Fruit fly (Drosophila melanogaster) whole organism, embryonic: ENCODE data around the gene CG31650.

Source experiments
- CG10565 ChIP-seq: fragments of 200-800 bp; sonication (Bioruptor generic); optimal IDR thresholded peaks from 3 replicates; lab custom pipeline; 2016; ENCODE audit warnings: missing biosample characterization, mild to moderate bottlenecking, missing genetic modification characterization
- CG11695 ChIP-seq: fragments of 200-800 bp; sonication (Bioruptor generic); IDR thresholded peaks from 3 replicates; pipeline ENCODE4 v1.3.6; 2022; ENCODE audit warnings: missing biosample characterization, missing genetic modification characterization
- CG12155 ChIP-seq: fragments of 200-800 bp; sonication (Bioruptor generic); optimal IDR thresholded peaks from 3 replicates; lab custom pipeline; 2016; ENCODE audit warnings: missing biosample characterization, missing genetic modification characterization
- CG12769 ChIP-seq: fragments of 200-800 bp; sonication (Bioruptor generic); optimal IDR thresholded peaks from 2 replicates; lab custom pipeline; 2019; ENCODE audit warnings: missing biosample characterization, mild to moderate bottlenecking, missing genetic modification characterization, moderate library complexity
- CG12942 ChIP-seq: fragments of 200-800 bp; sonication (Bioruptor generic); optimal IDR thresholded peaks from 3 replicates; lab custom pipeline; 2016; ENCODE audit warnings: missing biosample characterization, missing genetic modification characterization
- CG14667 ChIP-seq: fragments of 200-800 bp; sonication (Bioruptor generic); IDR thresholded peaks from 2 replicates; pipeline ENCODE4 v1.3.6; 2022; ENCODE audit warnings: missing biosample characterization, missing genetic modification characterization
- CG15073 ChIP-seq: fragments of 200-800 bp; sonication (Bioruptor generic); optimal IDR thresholded peaks from 2 replicates; lab custom pipeline; 2016; ENCODE audit warnings: missing biosample characterization, missing genetic modification characterization
- CG15696 ChIP-seq: fragments of 200-800 bp; sonication (Bioruptor generic); optimal IDR thresholded peaks from 2 replicates; lab custom pipeline; 2019; ENCODE audit warnings: missing biosample characterization, mild to moderate bottlenecking, missing genetic modification characterization, moderate library complexity
- CG17186 ChIP-seq: fragments of 200-800 bp; sonication (Bioruptor generic); optimal IDR thresholded peaks from 3 replicates; lab custom pipeline; 2017; ENCODE audit warnings: missing biosample characterization, missing genetic modification reagents, missing genetic modification characterization
- CG2889 ChIP-seq: fragments of 200-800 bp; sonication (Bioruptor generic); IDR thresholded peaks from 3 replicates; pipeline ENCODE4 v1.3.6; 2022; ENCODE audit warnings: missing biosample characterization, missing genetic modification characterization
- CG30431 ChIP-seq: fragments of 200-800 bp; sonication (Bioruptor generic); optimal IDR thresholded peaks from 2 replicates; lab custom pipeline; 2017; ENCODE audit warnings: missing biosample characterization, missing genetic modification characterization
- CG31224 ChIP-seq: fragments of 200-800 bp; sonication (Bioruptor generic); IDR thresholded peaks from 2 replicates; pipeline ENCODE4 v1.3.6; 2022; ENCODE audit warnings: missing biosample characterization, missing genetic modification characterization
- CG32767 ChIP-seq: fragments of 200-800 bp; sonication (Bioruptor generic); IDR thresholded peaks from 2 replicates; pipeline ENCODE4 v1.3.6; 2022; ENCODE audit warnings: missing biosample characterization, missing genetic modification characterization
- CG4360 ChIP-seq: fragments of 200-800 bp; sonication (Bioruptor generic); IDR thresholded peaks from 2 replicates; pipeline ENCODE4 v1.3.6; 2022; ENCODE audit warnings: missing biosample characterization, missing genetic modification characterization
- CG4404 ChIP-seq: fragments of 200-800 bp; sonication (Bioruptor generic); IDR thresholded peaks from 2 replicates; pipeline ENCODE4 v1.3.6; 2022; ENCODE audit warnings: missing biosample characterization, missing genetic modification characterization
- CG4820 ChIP-seq: fragments of 200-800 bp; sonication (Bioruptor generic); optimal IDR thresholded peaks from 3 replicates; lab custom pipeline; 2016; ENCODE audit warnings: missing biosample characterization, missing genetic modification characterization
- CG7963 ChIP-seq: fragments of 200-800 bp; sonication (Bioruptor generic); IDR thresholded peaks from 3 replicates; pipeline ENCODE4 v1.3.6; 2022; ENCODE audit warnings: missing biosample characterization, missing genetic modification characterization; ENCODE audit not compliant: partially characterized antibody
- CG9797 ChIP-seq: fragments of 200-800 bp; sonication (Bioruptor generic); optimal IDR thresholded peaks from 3 replicates; lab custom pipeline; 2018; ENCODE audit warnings: missing biosample characterization, mild to moderate bottlenecking, missing genetic modification characterization
- CG9932 ChIP-seq: fragments of 200-800 bp; sonication (Bioruptor generic); IDR thresholded peaks from 2 replicates; pipeline ENCODE4 v1.3.6; 2022; ENCODE audit warnings: missing biosample characterization, missing genetic modification characterization
- Dbx ChIP-seq: fragments of 200-800 bp; sonication (Bioruptor generic); IDR thresholded peaks from 3 replicates; pipeline ENCODE4 v1.3.6; 2022; ENCODE audit warnings: missing biosample characterization, missing genetic modification characterization
- Ets97D ChIP-seq: fragments of 200-800 bp; sonication (Bioruptor generic); optimal IDR thresholded peaks from 3 replicates; lab custom pipeline; 2016; ENCODE audit warnings: missing biosample characterization, missing genetic modification characterization
- HLH3B ChIP-seq: fragments of 200-800 bp; sonication (Bioruptor generic); IDR thresholded peaks from 2 replicates; pipeline ENCODE4 v1.3.6; 2022; ENCODE audit warnings: missing biosample characterization, missing genetic modification characterization
- Hsf ChIP-seq: fragments of 200-800 bp; sonication (Bioruptor generic); optimal IDR thresholded peaks from 3 replicates; lab custom pipeline; 2016; ENCODE audit warnings: missing biosample characterization, missing genetic modification characterization
- Jarid2 ChIP-seq: fragments of 200-800 bp; sonication (Bioruptor generic); optimal IDR thresholded peaks from 3 replicates; lab custom pipeline; 2017; ENCODE audit warnings: mild to moderate bottlenecking, missing biosample characterization, missing genetic modification reagents, missing genetic modification characterization
- NC2α ChIP-seq: fragments of 200-800 bp; sonication (Bioruptor generic); optimal IDR thresholded peaks from 2 replicates; lab custom pipeline; 2016; ENCODE audit warnings: missing biosample characterization, missing genetic modification characterization
- Oaz ChIP-seq: fragments of 200-800 bp; sonication (Bioruptor generic); IDR thresholded peaks from 2 replicates; pipeline ENCODE4 v1.3.6; 2022; ENCODE audit warnings: missing biosample characterization, missing genetic modification characterization
- Oli ChIP-seq: fragments of 200-800 bp; sonication (Bioruptor generic); optimal IDR thresholded peaks from 2 replicates; lab custom pipeline; 2018; ENCODE audit warnings: missing biosample characterization, mild to moderate bottlenecking, missing genetic modification characterization, moderate library complexity
- Spps ChIP-seq: fragments of 200-800 bp; sonication (Bioruptor generic); optimal IDR thresholded peaks from 2 replicates; lab custom pipeline; 2018; ENCODE audit warnings: missing biosample characterization, mild to moderate bottlenecking, missing genetic modification characterization
- Xrp1 ChIP-seq: fragments of 200-800 bp; sonication (Bioruptor generic); IDR thresholded peaks from 2 replicates; pipeline ENCODE4 v1.3.6; 2022; ENCODE audit warnings: missing biosample characterization, missing genetic modification characterization
- amos ChIP-seq: fragments of 200-800 bp; sonication (Bioruptor generic); IDR thresholded peaks from 2 replicates; pipeline ENCODE4 v1.3.6; 2022; ENCODE audit warnings: missing biosample characterization, missing genetic modification characterization; ENCODE audit not compliant: partially characterized antibody
- ara ChIP-seq: fragments of 200-800 bp; sonication (Bioruptor generic); IDR thresholded peaks from 2 replicates; pipeline ENCODE4 v1.3.6; 2022; ENCODE audit warnings: missing biosample characterization, missing genetic modification characterization
- ash1 ChIP-seq: fragments of 200-800 bp; sonication (Bioruptor generic); optimal IDR thresholded peaks from 2 replicates; lab custom pipeline; 2018; ENCODE audit warnings: missing biosample characterization, mild to moderate bottlenecking, missing genetic modification characterization
- bigmax ChIP-seq: fragments of 200-800 bp; sonication (Bioruptor generic); optimal IDR thresholded peaks from 2 replicates; lab custom pipeline; 2018; ENCODE audit warnings: missing biosample characterization, mild to moderate bottlenecking, missing genetic modification characterization
- bsh ChIP-seq, 2 experiments: fragments of 200-800 bp; sonication (Bioruptor generic); optimal IDR thresholded peaks; 2 replicates each; lab custom pipeline; 2017 to 2018; ENCODE audit warnings: mild to moderate bottlenecking in 2 of 2, missing biosample characterization in 2 of 2, missing genetic modification characterization in 2 of 2, moderate library complexity in 1 of 2
- en ChIP-seq: fragments of 200-800 bp; sonication (Bioruptor generic); optimal IDR thresholded peaks from 2 replicates; lab custom pipeline; 2016; ENCODE audit warnings: missing biosample characterization, missing genetic modification characterization
- fd64A ChIP-seq: fragments of 200-800 bp; sonication (Bioruptor generic); optimal IDR thresholded peaks from 3 replicates; lab custom pipeline; 2018; ENCODE audit warnings: missing biosample characterization, mild to moderate bottlenecking, missing genetic modification characterization
- gcm2 ChIP-seq: fragments of 200-800 bp; sonication (Bioruptor generic); optimal IDR thresholded peaks from 2 replicates; lab custom pipeline; 2016; ENCODE audit warnings: missing biosample characterization, missing genetic modification characterization
- her ChIP-seq: fragments of 200-800 bp; sonication (Bioruptor generic); optimal IDR thresholded peaks from 2 replicates; lab custom pipeline; 2016; ENCODE audit warnings: missing biosample characterization, missing genetic modification characterization
- lilli ChIP-seq: fragments of 200-800 bp; sonication (Bioruptor generic); optimal IDR thresholded peaks from 3 replicates; lab custom pipeline; 2016; ENCODE audit warnings: missing biosample characterization, missing genetic modification characterization
- lov ChIP-seq, 2 experiments: fragments of 200-800 bp in 1 of 2; fragments of >200 bp in 1 of 2; sonication (Bioruptor generic) in 1 of 2; IDR thresholded peaks in 1 of 2; optimal IDR thresholded peaks in 1 of 2; 2 replicates in 1 of 2; 3 replicates in 1 of 2; pipeline versions ENCODE4 v1.3.6 to Lab custom; 2017 to 2022; ENCODE audit warnings: missing biosample characterization in 1 of 2, missing genetic modification characterization in 1 of 2
- mirr ChIP-seq: fragments of 200-800 bp; sonication (Bioruptor generic); optimal IDR thresholded peaks from 3 replicates; lab custom pipeline; 2018; ENCODE audit warnings: missing biosample characterization, mild to moderate bottlenecking, missing genetic modification characterization
- onecut ChIP-seq: fragments of 200-800 bp; sonication (Bioruptor generic); IDR thresholded peaks from 2 replicates; pipeline ENCODE4 v1.3.6; 2022; ENCODE audit warnings: missing biosample characterization, missing genetic modification characterization
- ro ChIP-seq: fragments of 200-800 bp; sonication (Bioruptor generic); IDR thresholded peaks from 2 replicates; pipeline ENCODE4 v1.3.6; 2022; ENCODE audit warnings: missing biosample characterization, missing genetic modification characterization
- scrt ChIP-seq: fragments of 200-800 bp; sonication (Bioruptor generic); optimal IDR thresholded peaks from 2 replicates; lab custom pipeline; 2018; ENCODE audit warnings: missing biosample characterization, mild to moderate bottlenecking, missing genetic modification characterization, moderate library complexity
- sisA ChIP-seq: fragments of 200-800 bp; sonication (Bioruptor generic); IDR thresholded peaks from 2 replicates; pipeline ENCODE4 v1.3.6; 2022; ENCODE audit warnings: missing biosample characterization, missing genetic modification characterization
- sob ChIP-seq: fragments of 200-800 bp; sonication (Bioruptor generic); IDR thresholded peaks from 2 replicates; pipeline ENCODE4 v1.3.6; 2022; ENCODE audit warnings: missing biosample characterization, missing genetic modification characterization
- stwl ChIP-seq: fragments of 200-800 bp; sonication (Bioruptor generic); optimal IDR thresholded peaks from 3 replicates; lab custom pipeline; 2018; ENCODE audit warnings: missing biosample characterization, mild to moderate bottlenecking, missing genetic modification characterization, moderate library complexity
- unc-4 ChIP-seq: fragments of 200-800 bp; sonication (Bioruptor generic); IDR thresholded peaks from 2 replicates; pipeline ENCODE4 v1.3.6; 2022; ENCODE audit warnings: missing biosample characterization, missing genetic modification characterization; ENCODE audit not compliant: partially characterized antibody

Gene CG31650

dm6 chr2L:5000919-5001581, 43.5 kb downstream of the CG31650 start (continued):
- TF ChIP-seq mirr, result no peak
- peak; percentile 60 for TF ChIP-seq ara
- peak; percentile 24; the same call in 1 of the 2 replicates for TF ChIP-seq CG14667 (GFP tag; lab: Robert Waterston, UW)
- TF ChIP-seq CG11695 (GFP tag; lab: Robert Waterston, UW), result peak; percentile 6; the same call in 1 of the 3 replicates
- no peak for TF ChIP-seq CG17186 (GFP tag; lab: Kevin White, UChicago)
- no peak for TF ChIP-seq CG15696
- peak; percentile 24 for TF ChIP-seq stwl (tag; lab: Kevin White, UChicago)
- TF ChIP-seq CG9797 (GFP tag; lab: Kevin White, UChicago), result no peak
- no peak for TF ChIP-seq Spps (tag; lab: Kevin White, UChicago)
- TF ChIP-seq Oaz, result 0 out of 2 replicates have a peak, but pooled peaks have one; percentile 6
- TF ChIP-seq Dbx, result no peak
- TF ChIP-seq bsh (GFP tag; optimal IDR thresholded peaks at IDR 0.05; lab: Kevin White, UChicago), result no peak
- TF ChIP-seq lilli (GFP tag; lab: Kevin White, UChicago), result no peak
- no peak for TF ChIP-seq CG15073
- TF ChIP-seq ro (GFP tag; lab: Robert Waterston, UW), result no peak
- no peak for TF ChIP-seq fd64A (GFP tag; lab: Kevin White, UChicago)
- TF ChIP-seq unc-4 (GFP tag; lab: Robert Waterston, UW), result 0 out of 2 replicates have a peak, but pooled peaks have one; percentile 36
- no peak for TF ChIP-seq en (GFP tag; lab: Kevin White, UChicago)
- no peak for TF ChIP-seq onecut (GFP tag; lab: Robert Waterston, UW)
- TF ChIP-seq NC2α, result no peak
- TF ChIP-seq Oli (tag; lab: Kevin White, UChicago), result no peak
- peak; percentile 36 for TF ChIP-seq bigmax (GFP tag; lab: Kevin White, UChicago)
- no peak for TF ChIP-seq Jarid2 (GFP tag; lab: Kevin White, UChicago)
- TF ChIP-seq CG7963 (GFP tag; lab: Robert Waterston, UW), result 0 out of 3 replicates have a peak, but pooled peaks have one; percentile 31
- peak; percentile 4; the same call in 1 of the 2 replicates for TF ChIP-seq CG9932 (GFP tag; lab: Robert Waterston, UW)
- TF ChIP-seq CG12155 (GFP tag; lab: Kevin White, UChicago), result no peak
- no peak for TF ChIP-seq CG12942 (GFP tag; lab: Kevin White, UChicago)
- no peak for TF ChIP-seq lov (optimal IDR thresholded peaks at IDR 0.05; lab: Kevin White, UChicago)
- TF ChIP-seq lov (GFP tag; IDR thresholded peaks at IDR 0.05; lab: Robert Waterston, UW), result peak; percentile 73; the same call in 2 of the 3 replicates
- no peak for TF ChIP-seq ash1
- no peak for TF ChIP-seq HLH3B (GFP tag; lab: Robert Waterston, UW)
- TF ChIP-seq CG31224, result peak; percentile 15; the same call in 1 of the 2 replicates
- TF ChIP-seq CG32767, result no peak
- TF ChIP-seq Xrp1 (GFP tag; lab: Robert Waterston, UW), result peak; percentile 55
- no peak for TF ChIP-seq Ets97D (GFP tag; lab: Kevin White, UChicago)
- no peak for TF ChIP-seq CG30431 (GFP tag; lab: Kevin White, UChicago)
- peak; percentile 3; the same call in 1 of the 2 replicates for TF ChIP-seq sisA
- TF ChIP-seq scrt (GFP tag; lab: Kevin White, UChicago), result no peak
- TF ChIP-seq amos, result peak; percentile 30; the same call in 1 of the 2 replicates
- peak; percentile 21 for TF ChIP-seq CG12769 (tag; lab: Kevin White, UChicago)
- TF ChIP-seq sob (GFP tag; lab: Robert Waterston, UW), result 0 out of 2 replicates have a peak, but pooled peaks have one; percentile 9
- no peak for TF ChIP-seq gcm2 (GFP tag; lab: Kevin White, UChicago)
- TF ChIP-seq CG4404 (GFP tag; lab: Robert Waterston, UW), result peak; percentile 29; the same call in 1 of the 2 replicates
- 0 out of 2 replicates have a peak, but pooled peaks have one; percentile 20 for TF ChIP-seq CG4360 (GFP tag; lab: Robert Waterston, UW)
- TF ChIP-seq CG4820 (GFP tag; lab: Kevin White, UChicago), result no peak
- no peak for TF ChIP-seq Hsf (GFP tag; lab: Kevin White, UChicago)
- TF ChIP-seq CG10565 (GFP tag; lab: Kevin White, UChicago), result no peak
- no peak for TF ChIP-seq her (GFP tag; lab: Kevin White, UChicago)
- 0 out of 3 replicates have a peak, but pooled peaks have one; percentile 40 for TF ChIP-seq CG2889 (GFP tag; lab: Robert Waterston, UW)
